Worm (Caenorhabditis elegans) whole organism, L1 larva: ENCODE results near the gene timp-1.

Source experiments
- C16A3.4 ChIP-seq: fragments of 150-350 bp; optimal IDR thresholded peaks from 2 replicates; lab custom pipeline; 2014; ENCODE audit warnings: missing biosample characterization, missing genetic modification characterization
- aly-2 ChIP-seq: fragments of 150-350 bp; optimal IDR thresholded peaks from 2 replicates; lab custom pipeline; 2014; ENCODE audit warnings: missing biosample characterization, missing genetic modification characterization
- ama-1 ChIP-seq: fragments of 150-350 bp; optimal IDR thresholded peaks from 2 replicates; lab custom pipeline; 2014
- blmp-1 ChIP-seq: fragments of 150-350 bp; optimal IDR thresholded peaks from 2 replicates; lab custom pipeline; 2014; ENCODE audit warnings: missing biosample characterization, missing genetic modification characterization
- ceh-63 ChIP-seq: fragments of 200-800 bp; sonication (Bioruptor generic); optimal IDR thresholded peaks from 2 replicates; lab custom pipeline; 2018; ENCODE audit warnings: mild to moderate bottlenecking, missing genetic modification characterization, missing compliant biosample characterization
- ceh-8 ChIP-seq: fragments of 200-800 bp; sonication (Bioruptor generic); optimal IDR thresholded peaks from 2 replicates; lab custom pipeline; 2018; ENCODE audit warnings: mild to moderate bottlenecking, missing genetic modification characterization, moderate library complexity, missing compliant biosample characterization
- ceh-90 ChIP-seq: sonication (generic microtip); optimal IDR thresholded peaks from 2 replicates; lab custom pipeline; 2016; ENCODE audit warnings: missing genetic modification characterization, missing compliant biosample characterization
- dpl-1 ChIP-seq, 3 experiments: fragments of 150-350 bp in 2 of 3; sonication (generic microtip) in 1 of 3; optimal IDR thresholded peaks; 2 replicates each; lab custom pipeline; 2014 to 2017; ENCODE audit warnings: missing biosample characterization in 3 of 3, missing genetic modification characterization in 3 of 3, missing genetic modification reagents in 3 of 3
- dsc-1 ChIP-seq: sonication (generic microtip); optimal IDR thresholded peaks from 2 replicates; lab custom pipeline; 2016; ENCODE audit warnings: mild to moderate bottlenecking, missing genetic modification characterization, missing compliant biosample characterization
- efl-1 ChIP-seq, 4 experiments: fragments of 150-350 bp; optimal IDR thresholded peaks in 3 of 4; peaks in 1 of 4; 1 replicate in 1 of 4; 2 replicates in 3 of 4; lab custom pipeline; 2014; ENCODE audit warnings: missing biosample characterization in 2 of 4, missing genetic modification characterization in 2 of 4, missing genetic modification reagents in 2 of 4
- egl-13 ChIP-seq: sonication (generic microtip); optimal IDR thresholded peaks from 2 replicates; lab custom pipeline; 2016; ENCODE audit warnings: missing genotype, missing genetic modification reagents, missing genetic modification characterization, missing compliant biosample characterization
- elt-3 ChIP-seq, 6 experiments: fragments of 150-350 bp in 1 of 6; sonication (generic microtip); optimal IDR thresholded peaks; 2 replicates each; lab custom pipeline; 2017 to 2018; ENCODE audit warnings: missing biosample characterization in 6 of 6, missing genetic modification characterization in 6 of 6, inconsistent platforms in 1 of 6
- ets-5 ChIP-seq: fragments of 200-800 bp; sonication (Bioruptor generic); IDR thresholded peaks from 2 replicates; pipeline ENCODE4 v1.3.6; 2022; ENCODE audit warnings: missing genetic modification characterization, missing compliant biosample characterization
- fkh-10 ChIP-seq: sonication (generic microtip); optimal IDR thresholded peaks from 2 replicates; lab custom pipeline; 2017; ENCODE audit warnings: missing biosample characterization, missing genetic modification reagents, missing genetic modification characterization
- fkh-4 ChIP-seq: sonication (generic microtip); optimal IDR thresholded peaks from 2 replicates; lab custom pipeline; 2016; ENCODE audit warnings: missing compliant biosample characterization, missing genetic modification characterization, borderline replicate concordance
- hlh-17 ChIP-seq: fragments of 200-800 bp; sonication (Bioruptor generic); optimal IDR thresholded peaks from 2 replicates; lab custom pipeline; 2018; ENCODE audit warnings: missing genetic modification characterization, mild to moderate bottlenecking, missing compliant biosample characterization, moderate library complexity, borderline replicate concordance
- lin-13 ChIP-seq: fragments of 150-350 bp; optimal IDR thresholded peaks from 2 replicates; lab custom pipeline; 2014; ENCODE audit warnings: missing biosample characterization, missing genetic modification reagents, missing genetic modification characterization
- lin-14 ChIP-seq: fragments of 200-800 bp; sonication (Bioruptor generic); optimal IDR thresholded peaks from 2 replicates; lab custom pipeline; 2018; ENCODE audit warnings: mild to moderate bottlenecking, missing genetic modification characterization, moderate library complexity, missing compliant biosample characterization
- lin-15B ChIP-seq: fragments of 150-350 bp; sonication (generic microtip); optimal IDR thresholded peaks from 3 replicates; lab custom pipeline; 2014; ENCODE audit warnings: missing biosample characterization, missing genetic modification characterization
- lin-35 ChIP-seq, 2 experiments: fragments of 150-350 bp; optimal IDR thresholded peaks; 2 replicates each; lab custom pipeline; 2014; ENCODE audit warnings: missing biosample characterization in 2 of 2, missing genetic modification characterization in 2 of 2, missing genetic modification reagents in 2 of 2
- lsy-2 ChIP-seq, 2 experiments: fragments of 150-350 bp; optimal IDR thresholded peaks; 2 replicates each; lab custom pipeline; 2014; ENCODE audit warnings: missing biosample characterization in 2 of 2, missing genetic modification characterization in 2 of 2
- mab-9 ChIP-seq: fragments of 200-800 bp; sonication (Bioruptor generic); IDR thresholded peaks from 2 replicates; pipeline ENCODE4 v1.3.6; 2022; ENCODE audit warnings: missing genetic modification reagents, missing genetic modification characterization, missing compliant biosample characterization
- mdl-1 ChIP-seq, 2 experiments: fragments of 150-350 bp; optimal IDR thresholded peaks; 2 replicates each; lab custom pipeline; 2014 to 2017; ENCODE audit warnings: missing biosample characterization in 2 of 2, missing genetic modification characterization in 2 of 2, inconsistent platforms in 1 of 2
- nhr-11 ChIP-seq: fragments of 150-350 bp; optimal IDR thresholded peaks from 2 replicates; lab custom pipeline; 2014; ENCODE audit warnings: missing biosample characterization, missing genetic modification characterization
- nhr-20 ChIP-seq: sonication (generic microtip); optimal IDR thresholded peaks from 2 replicates; lab custom pipeline; 2016; ENCODE audit warnings: mild to moderate bottlenecking, missing genetic modification characterization, missing compliant biosample characterization
- nhr-47 ChIP-seq: sonication (generic microtip); optimal IDR thresholded peaks from 2 replicates; lab custom pipeline; 2016; ENCODE audit warnings: mild to moderate bottlenecking, missing genetic modification characterization, moderate library complexity, missing compliant biosample characterization
- nhr-71 ChIP-seq: sonication (generic microtip); optimal IDR thresholded peaks from 2 replicates; lab custom pipeline; 2016; ENCODE audit warnings: mild to moderate bottlenecking, missing genetic modification characterization, moderate library complexity, missing compliant biosample characterization
- nhr-76 ChIP-seq: sonication (generic microtip); optimal IDR thresholded peaks from 2 replicates; lab custom pipeline; 2017; ENCODE audit warnings: missing biosample characterization, missing genetic modification characterization
- nhr-90 ChIP-seq: sonication (generic microtip); optimal IDR thresholded peaks from 2 replicates; lab custom pipeline; 2016; ENCODE audit warnings: mild to moderate bottlenecking, missing genetic modification characterization, missing compliant biosample characterization; ENCODE audit not compliant: poor library complexity
- pag-3 ChIP-seq: sonication (generic microtip); optimal IDR thresholded peaks from 2 replicates; lab custom pipeline; 2017; ENCODE audit warnings: missing genetic modification characterization, mild to moderate bottlenecking, missing compliant biosample characterization, antibody characterized with exemption, borderline replicate concordance; ENCODE audit not compliant: insufficient read depth
- pax-3 ChIP-seq: fragments of 200-800 bp; sonication (Bioruptor generic); optimal IDR thresholded peaks from 2 replicates; lab custom pipeline; 2018; ENCODE audit warnings: mild to moderate bottlenecking, missing genetic modification characterization, moderate library complexity, missing compliant biosample characterization
- pqm-1 ChIP-seq: sonication (generic microtip); optimal IDR thresholded peaks from 3 replicates; lab custom pipeline; 2017; ENCODE audit warnings: missing biosample characterization, missing genetic modification characterization
- rnt-1 ChIP-seq: sonication (generic microtip); optimal IDR thresholded peaks from 2 replicates; lab custom pipeline; 2016; ENCODE audit warnings: mild to moderate bottlenecking, missing genetic modification characterization, moderate library complexity, missing compliant biosample characterization
- skn-1 ChIP-seq: fragments of 150-350 bp; optimal IDR thresholded peaks from 2 replicates; lab custom pipeline; 2014; ENCODE audit warnings: missing biosample characterization, missing genetic modification characterization
- snpc-4 ChIP-seq: fragments of 150-350 bp; optimal IDR thresholded peaks from 2 replicates; lab custom pipeline; 2014; ENCODE audit warnings: missing biosample characterization, missing genetic modification characterization
- snu-23 ChIP-seq: sonication (generic microtip); optimal IDR thresholded peaks from 2 replicates; lab custom pipeline; 2016; ENCODE audit warnings: missing genetic modification characterization, missing compliant biosample characterization
- swsn-7 ChIP-seq: sonication (generic microtip); optimal IDR thresholded peaks from 2 replicates; lab custom pipeline; 2016; ENCODE audit warnings: missing genetic modification characterization, missing compliant biosample characterization
- tlp-1 ChIP-seq: fragments of 150-350 bp; optimal IDR thresholded peaks from 2 replicates; lab custom pipeline; 2014; ENCODE audit warnings: missing biosample characterization, missing genetic modification characterization
- unc-62 ChIP-seq: fragments of 150-350 bp; optimal IDR thresholded peaks from 2 replicates; lab custom pipeline; 2014; ENCODE audit warnings: missing biosample characterization, missing genetic modification reagents, missing genetic modification characterization
- unc-98 ChIP-seq: fragments of 200-800 bp; sonication (Bioruptor generic); IDR thresholded peaks from 2 replicates; pipeline ENCODE4 v1.3.6; 2022; ENCODE audit warnings: missing genetic modification characterization, missing compliant biosample characterization
- vab-15 ChIP-seq: sonication (generic microtip); optimal IDR thresholded peaks from 2 replicates; lab custom pipeline; 2017; ENCODE audit warnings: missing genotype, mild to moderate bottlenecking, missing genetic modification characterization, missing compliant biosample characterization
- zip-4 ChIP-seq: fragments of 200-800 bp; sonication (Bioruptor generic); optimal IDR thresholded peaks from 2 replicates; lab custom pipeline; 2018; ENCODE audit warnings: mild to moderate bottlenecking, missing genetic modification characterization, moderate library complexity, missing compliant biosample characterization
- ztf-4 ChIP-seq: fragments of 150-350 bp; optimal IDR thresholded peaks from 2 replicates; lab custom pipeline; 2014; ENCODE audit warnings: missing biosample characterization, missing genetic modification characterization

timp-1 gene

DNA sequence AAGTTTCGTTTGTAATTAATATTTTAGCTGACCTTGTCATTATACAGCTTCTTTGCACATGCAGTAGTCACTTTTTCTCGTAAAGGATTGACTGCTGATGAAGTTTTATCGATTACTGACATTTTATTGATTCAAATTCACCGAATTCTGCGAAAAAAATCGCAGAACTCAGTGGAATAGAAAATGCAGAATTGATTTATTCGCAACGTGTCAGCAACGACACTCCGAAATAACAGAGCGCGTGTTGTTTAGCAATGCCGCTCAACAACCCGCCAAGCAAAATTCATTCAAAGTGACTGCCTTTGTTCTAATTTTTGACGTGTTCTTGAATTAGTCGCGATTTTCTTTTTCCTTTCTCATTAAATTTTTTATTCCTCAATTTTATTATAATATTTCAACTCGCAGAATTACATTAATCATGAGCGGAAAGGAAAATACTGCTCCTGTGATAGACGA, 14.1 kb downstream of the timp-1 start, which contains the start of the genes cogc-6 and air-1:
Gene cogc-6, minus strand, starts transcription at position 234 of the 456 bp plus-strand sequence.
Gene air-1, plus strand, starts transcription at position 406 of the 456 bp plus-strand sequence.
- TF ChIP-seq lin-35 (GFP tag; optimal IDR thresholded peaks at IDR 0.05; lab: Kevin White, UChicago) = peak; percentile 57 to 87
- TF ChIP-seq hlh-17 = no peak
- TF ChIP-seq nhr-47 (tag; lab: Kevin White, UChicago) = peak; percentile 42
- peak; percentile 6 for TF ChIP-seq C16A3.4 (tag; lab: Kevin White, UChicago)
- TF ChIP-seq efl-1 (optimal IDR thresholded peaks at IDR 0.05; lab: Kevin White, UChicago) = peak; percentile 37 to 71
- peak; percentile 83 to 97 for TF ChIP-seq efl-1 (GFP tag; optimal IDR thresholded peaks at IDR 0.05 in 1 of 2; lab: Kevin White, UChicago)
- TF ChIP-seq egl-13 (tag; lab: Kevin White, UChicago) = no peak
- no peak for TF ChIP-seq ceh-63 (GFP tag; lab: Kevin White, UChicago)
- no peak for TF ChIP-seq ama-1 (lab: Kevin White, UChicago)
- TF ChIP-seq ceh-8 (GFP tag; lab: Kevin White, UChicago) = no peak
- no peak for TF ChIP-seq lin-14
- peak; percentile 31 for TF ChIP-seq nhr-71 (tag; lab: Kevin White, UChicago)
- no peak for TF ChIP-seq fkh-10 (GFP tag; lab: Kevin White, UChicago)
- TF ChIP-seq swsn-7 (tag; lab: Kevin White, UChicago) = peak; percentile 15
- peak; percentile 18 for TF ChIP-seq rnt-1 (tag; lab: Kevin White, UChicago)
- TF ChIP-seq snpc-4 (tag; lab: Kevin White, UChicago) = peak; percentile 41
- no peak for TF ChIP-seq mab-9 (GFP tag; lab: Robert Waterston, UW)
- no peak for TF ChIP-seq elt-3 (tag; optimal IDR thresholded peaks at IDR 0.05; lab: Kevin White, UChicago)
- no peak for TF ChIP-seq mdl-1 (tag; optimal IDR thresholded peaks at IDR 0.05; lab: Kevin White, UChicago)
- no peak for TF ChIP-seq vab-15
- TF ChIP-seq pax-3 = no peak
- TF ChIP-seq unc-98 (GFP tag; lab: Robert Waterston, UW) = no peak
- no peak for TF ChIP-seq tlp-1 (tag; lab: Kevin White, UChicago)
- TF ChIP-seq lsy-2 (tag; optimal IDR thresholded peaks at IDR 0.05; lab: Kevin White, UChicago) = peak in 1 of 2 experiments; percentile 52
- TF ChIP-seq lin-15B (tag; lab: Kevin White, UChicago) = no peak
- TF ChIP-seq fkh-4 = no peak
- TF ChIP-seq dpl-1 (GFP tag; optimal IDR thresholded peaks at IDR 0.05; lab: Kevin White, UChicago) = peak; percentile 52 to 83 (median 77)
- TF ChIP-seq pag-3 = no peak
- TF ChIP-seq lin-13 (GFP tag; lab: Kevin White, UChicago) = no peak
- TF ChIP-seq zip-4 = no peak
- TF ChIP-seq dsc-1 (tag; lab: Kevin White, UChicago) = no peak
- no peak for TF ChIP-seq aly-2 (tag; lab: Kevin White, UChicago)
- TF ChIP-seq blmp-1 (tag; lab: Kevin White, UChicago) = peak; percentile 13
- TF ChIP-seq ztf-4 (tag; lab: Kevin White, UChicago) = no peak
- TF ChIP-seq unc-62 (GFP tag; lab: Kevin White, UChicago) = no peak
- TF ChIP-seq nhr-90 (tag; lab: Kevin White, UChicago) = no peak
- no peak for TF ChIP-seq nhr-11 (tag; lab: Kevin White, UChicago)
- peak; percentile 35 for TF ChIP-seq snu-23 (GFP tag; lab: Kevin White, UChicago)
- no peak for TF ChIP-seq nhr-76 (tag; lab: Kevin White, UChicago)
- TF ChIP-seq skn-1 (tag; lab: Kevin White, UChicago) = no peak
- TF ChIP-seq pqm-1 (tag; lab: Kevin White, UChicago) = no peak
- TF ChIP-seq nhr-20 = no peak
- TF ChIP-seq ets-5 (GFP tag; lab: Robert Waterston, UW) = no peak
- no peak for TF ChIP-seq ceh-90 (tag; lab: Kevin White, UChicago)
